Fruit fly (Drosophila melanogaster) S2 (cell line): Measurements from ENCODE around the gene TTLL4A.

Experiments
- CG8478 ChIP-seq: fragments of >200 bp; optimal IDR thresholded peaks from 2 replicates; lab custom pipeline; 2018
- CTCF ChIP-seq, 2 experiments: fragments of >200 bp; optimal IDR thresholded peaks; 2 replicates each; lab custom pipeline; 2018

DNA sequence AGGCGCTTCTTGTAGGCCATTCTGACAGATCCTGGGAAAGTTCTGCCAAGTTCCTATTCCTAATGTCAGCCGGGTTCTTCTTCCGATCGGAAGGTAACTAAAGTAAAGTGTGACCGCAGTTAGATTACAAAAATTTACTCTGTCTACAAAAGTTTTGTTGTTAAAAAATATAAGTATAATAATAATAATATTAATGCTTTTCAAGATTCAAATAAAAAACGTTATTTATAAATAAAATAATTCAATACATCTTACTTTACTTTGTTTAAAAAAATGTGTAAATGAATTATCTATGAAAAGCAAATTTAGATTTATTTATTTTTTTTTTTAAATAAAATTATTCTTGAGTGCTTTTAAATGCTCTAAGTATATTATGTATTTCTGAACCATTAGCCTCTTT is 14.0 kb upstream of the TTLL4A start, which contains the start of gene abo:
- no peak for TF ChIP-seq CG8478 (lab: Kevin White, UChicago)
- no peak for TF ChIP-seq CTCF (optimal IDR thresholded peaks at IDR 0.05; lab: Kevin White, UChicago)
